Fruit fly (Drosophila melanogaster): Measurements from ENCODE around the gene CG12375.

The CG12375 gene

dm6 chr2L:8080645-8081044 lies 46.0 kb downstream of the CG12375 start (continued):
- TF ChIP-seq CG10267 (tag; optimal IDR thresholded peaks at IDR 0.05) (peak; percentile 12), CG16779 (GFP tag; IDR thresholded peaks at IDR 0.05) (no peak), CG12391 (tag; optimal IDR thresholded peaks at IDR 0.05) (peak; percentile 72), sug (tag; optimal IDR thresholded peaks at IDR 0.05) (no peak), dpn (GFP tag; optimal IDR thresholded peaks at IDR 0.05) (peak in 1 of 2 experiments; percentile 0), CG10462 (GFP tag; optimal IDR thresholded peaks at IDR 0.05) (peak; percentile 12), ci (GFP tag; IDR thresholded peaks at IDR 0.05) (0 out of 3 replicates have a peak, but pooled peaks have one; percentile 38), CG3407 (GFP tag; optimal IDR thresholded peaks at IDR 0.05) (peak; percentile 43), slbo (GFP tag; IDR thresholded peaks at IDR 0.05) (no peak), CG30403 (GFP tag; optimal IDR thresholded peaks at IDR 0.05) (peak; percentile 52), Vsx1 (GFP tag; optimal IDR thresholded peaks at IDR 0.05) (no peak)
